Worm (Caenorhabditis elegans) whole organism, late embryonic: ENCODE measurements around the gene F44E7.3.

Experiments used
- C08G9.2 ChIP-seq: sonication (generic microtip); optimal IDR thresholded peaks from 2 replicates; lab custom pipeline; 2016; ENCODE audit warnings: mild to moderate bottlenecking, missing genetic modification characterization, moderate library complexity, missing compliant biosample characterization
- C38D4.7 ChIP-seq: fragments of 200-800 bp; sonication (Bioruptor generic); optimal IDR thresholded peaks from 2 replicates; lab custom pipeline; 2018; ENCODE audit warnings: mild to moderate bottlenecking, missing genetic modification characterization, moderate library complexity, missing compliant biosample characterization
- F13H6.1 ChIP-seq: sonication (generic microtip); optimal IDR thresholded peaks from 2 replicates; lab custom pipeline; 2016; ENCODE audit warnings: missing genetic modification characterization, missing compliant biosample characterization
- K02D7.2 ChIP-seq: sonication (generic microtip); optimal IDR thresholded peaks from 2 replicates; lab custom pipeline; 2017; ENCODE audit warnings: mild to moderate bottlenecking, missing genetic modification characterization, missing compliant biosample characterization
- K09A11.1 ChIP-seq: sonication (generic microtip); optimal IDR thresholded peaks from 2 replicates; lab custom pipeline; 2017; ENCODE audit warnings: antibody characterized with exemption, mild to moderate bottlenecking, missing genetic modification characterization, missing compliant biosample characterization; ENCODE audit not compliant: insufficient read depth
- ahr-1 ChIP-seq: sonication (generic microtip); optimal IDR thresholded peaks from 2 replicates; lab custom pipeline; 2016; ENCODE audit warnings: missing genetic modification characterization, missing compliant biosample characterization
- ama-1 ChIP-seq: fragments of 150-350 bp; optimal IDR thresholded peaks from 2 replicates; lab custom pipeline; 2014
- ceh-14 ChIP-seq: sonication (generic microtip); optimal IDR thresholded peaks from 2 replicates; lab custom pipeline; 2016; ENCODE audit warnings: missing genotype, missing genetic modification characterization, missing compliant biosample characterization
- ceh-22 ChIP-seq: sonication (generic microtip); optimal IDR thresholded peaks from 2 replicates; lab custom pipeline; 2017; ENCODE audit warnings: missing biosample characterization, missing genetic modification characterization
- ceh-31 ChIP-seq: sonication (generic microtip); optimal IDR thresholded peaks from 2 replicates; lab custom pipeline; 2016; ENCODE audit warnings: missing genetic modification characterization, missing compliant biosample characterization
- ceh-48 ChIP-seq: sonication (generic microtip); optimal IDR thresholded peaks from 2 replicates; lab custom pipeline; 2016; ENCODE audit warnings: missing genetic modification characterization, inconsistent platforms, missing compliant biosample characterization
- ceh-6 ChIP-seq: fragments of 200-800 bp; sonication (Bioruptor generic); optimal IDR thresholded peaks from 2 replicates; lab custom pipeline; 2018; ENCODE audit warnings: mild to moderate bottlenecking, missing genetic modification characterization, missing compliant biosample characterization
- dmd-4 ChIP-seq: sonication (generic microtip); optimal IDR thresholded peaks from 2 replicates; lab custom pipeline; 2016; ENCODE audit warnings: borderline replicate concordance, missing genetic modification characterization, missing compliant biosample characterization
- dve-1 ChIP-seq: sonication (generic microtip); optimal IDR thresholded peaks from 2 replicates; lab custom pipeline; 2017; ENCODE audit warnings: antibody characterized with exemption, mild to moderate bottlenecking, missing genetic modification characterization, missing compliant biosample characterization
- fkh-10 ChIP-seq: fragments of 150-350 bp; optimal IDR thresholded peaks from 2 replicates; lab custom pipeline; 2014; ENCODE audit warnings: missing biosample characterization, missing genetic modification reagents, missing genetic modification characterization
- gmeb-2 ChIP-seq: sonication (generic microtip); optimal IDR thresholded peaks from 2 replicates; lab custom pipeline; 2016; ENCODE audit warnings: missing genetic modification characterization, inconsistent platforms, missing compliant biosample characterization
- hlh-6 ChIP-seq: sonication (generic microtip); optimal IDR thresholded peaks from 2 replicates; lab custom pipeline; 2016; ENCODE audit warnings: missing genotype, missing genetic modification characterization, missing compliant biosample characterization
- nfya-1 ChIP-seq: sonication (generic microtip); optimal IDR thresholded peaks from 2 replicates; lab custom pipeline; 2017; ENCODE audit warnings: missing genetic modification characterization, mild to moderate bottlenecking, missing compliant biosample characterization, antibody characterized with exemption, moderate library complexity
- pag-3 ChIP-seq: sonication (generic microtip); optimal IDR thresholded peaks from 2 replicates; lab custom pipeline; 2016; ENCODE audit warnings: missing compliant biosample characterization, missing genetic modification characterization, borderline replicate concordance
- pat-9 ChIP-seq: fragments of 200-800 bp; sonication (Bioruptor generic); optimal IDR thresholded peaks from 2 replicates; lab custom pipeline; 2018; ENCODE audit warnings: mild to moderate bottlenecking, missing genetic modification characterization, moderate library complexity, missing compliant biosample characterization
- pax-1 ChIP-seq: fragments of 150-350 bp; optimal IDR thresholded peaks from 2 replicates; lab custom pipeline; 2014; ENCODE audit warnings: missing biosample characterization, missing genetic modification characterization
- pha-2 ChIP-seq: sonication (generic microtip); optimal IDR thresholded peaks from 2 replicates; lab custom pipeline; 2017; ENCODE audit warnings: mild to moderate bottlenecking, missing genetic modification characterization, missing compliant biosample characterization
- pha-4 ChIP-seq: fragments of 150-350 bp; optimal IDR thresholded peaks from 2 replicates; lab custom pipeline; 2018; ENCODE audit warnings: missing biosample characterization, missing genetic modification reagents, missing genetic modification characterization
- pqm-1 ChIP-seq: sonication (generic microtip); optimal IDR thresholded peaks from 2 replicates; lab custom pipeline; 2016; ENCODE audit warnings: missing genetic modification characterization, missing compliant biosample characterization
- ref-2 ChIP-seq: sonication (generic microtip); optimal IDR thresholded peaks from 2 replicates; lab custom pipeline; 2016; ENCODE audit warnings: missing genetic modification characterization, missing compliant biosample characterization
- sox-4 ChIP-seq: sonication (generic microtip); optimal IDR thresholded peaks from 2 replicates; lab custom pipeline; 2017; ENCODE audit warnings: mild to moderate bottlenecking, missing genetic modification characterization, inconsistent platforms, missing compliant biosample characterization
- syd-9 ChIP-seq: sonication (generic microtip); optimal IDR thresholded peaks from 2 replicates; lab custom pipeline; 2016; ENCODE audit warnings: mild to moderate bottlenecking, missing genetic modification characterization, moderate library complexity, missing compliant biosample characterization
- tbx-7 ChIP-seq: sonication (generic microtip); optimal IDR thresholded peaks from 2 replicates; lab custom pipeline; 2016; ENCODE audit warnings: missing genotype, missing genetic modification characterization, missing compliant biosample characterization
- ttx-3 ChIP-seq: sonication (generic microtip); optimal IDR thresholded peaks from 2 replicates; lab custom pipeline; 2016; ENCODE audit warnings: missing genetic modification reagents, missing genetic modification characterization, missing compliant biosample characterization
- unc-55 ChIP-seq: sonication (generic microtip); optimal IDR thresholded peaks from 2 replicates; lab custom pipeline; 2017; ENCODE audit warnings: missing biosample characterization, missing genetic modification reagents, missing genetic modification characterization
- unc-86 ChIP-seq: sonication (generic microtip); optimal IDR thresholded peaks from 2 replicates; lab custom pipeline; 2016; ENCODE audit warnings: missing genetic modification characterization, missing compliant biosample characterization

The F44E7.3 gene

ce11 chrV:5779984-5780383 lies 8.2 kb downstream of the F44E7.3 start:
- peak; percentile 21 for TF ChIP-seq unc-55 (GFP tag; lab: Kevin White, UChicago)
- TF ChIP-seq pat-9 (tag; lab: Kevin White, UChicago) = no peak
- TF ChIP-seq, all 69 proteins: peak for 1

DNA sequence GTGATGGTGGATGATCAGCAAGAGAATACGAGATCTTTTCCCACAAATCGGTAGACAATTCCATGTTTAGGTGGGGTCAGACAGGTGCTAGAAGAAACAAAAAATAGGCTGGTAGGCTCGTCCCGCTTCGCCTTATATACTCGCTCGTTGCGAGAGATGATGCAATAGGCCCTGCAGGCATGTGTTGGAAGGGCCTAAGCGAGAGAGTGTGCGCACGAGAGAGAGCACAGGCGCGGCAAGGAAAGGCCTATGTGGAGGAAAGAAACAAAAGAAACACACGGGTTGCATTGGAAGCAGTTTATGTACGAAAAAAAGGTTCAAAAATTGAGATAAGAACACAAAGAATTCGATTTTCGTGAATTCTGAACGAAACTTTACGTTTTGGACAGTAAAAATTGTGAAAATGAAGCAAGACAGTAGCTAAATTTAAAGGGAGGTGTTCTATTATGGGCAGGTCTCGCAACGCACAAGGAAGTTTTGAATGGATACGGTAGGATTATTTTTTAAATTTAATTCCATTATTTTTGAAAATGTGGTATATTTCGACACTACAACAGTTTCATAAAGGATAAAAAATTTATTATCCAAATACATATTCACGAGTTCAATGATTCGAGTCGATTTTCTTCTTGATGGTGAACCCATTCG lies 9.1 kb downstream of the F44E7.3 start, which contains the start of gene F44E7.5:
Gene F44E7.5 (minus strand): TSS at position 210 of the 648 bp plus-strand sequence.
- TF ChIP-seq ceh-31 (peak; percentile 52), nfya-1 (no peak)

- TF ChIP-seq dmd-4 (tag; lab: Kevin White, UChicago) (no peak), ceh-48 (tag; lab: Kevin White, UChicago) (no peak), pag-3 (tag; lab: Kevin White, UChicago) (no peak), C38D4.7 (no peak), fkh-10 (no peak), ceh-22 (tag; lab: Kevin White, UChicago) (no peak), pax-1 (no peak), ceh-14 (tag; lab: Kevin White, UChicago) (no peak), ttx-3 (tag; lab: Kevin White, UChicago) (no peak), ref-2 (tag; lab: Kevin White, UChicago) (no peak), pha-2 (tag; lab: Kevin White, UChicago) (no peak), pat-9 (tag; lab: Kevin White, UChicago) (no peak), gmeb-2 (tag; lab: Kevin White, UChicago) (no peak), unc-55 (GFP tag; lab: Kevin White, UChicago) (no peak), ceh-6 (GFP tag; lab: Kevin White, UChicago) (no peak), pqm-1 (no peak), K02D7.2 (tag; lab: Kevin White, UChicago) (no peak)
These were observed 10.9 kb downstream of the F44E7.3 start, which contains the start of gene fbxa-183 for ce11 chrV:5782687-5783086. TSS of gene fbxa-183 (minus strand) at chrV:5782787.

DNA sequence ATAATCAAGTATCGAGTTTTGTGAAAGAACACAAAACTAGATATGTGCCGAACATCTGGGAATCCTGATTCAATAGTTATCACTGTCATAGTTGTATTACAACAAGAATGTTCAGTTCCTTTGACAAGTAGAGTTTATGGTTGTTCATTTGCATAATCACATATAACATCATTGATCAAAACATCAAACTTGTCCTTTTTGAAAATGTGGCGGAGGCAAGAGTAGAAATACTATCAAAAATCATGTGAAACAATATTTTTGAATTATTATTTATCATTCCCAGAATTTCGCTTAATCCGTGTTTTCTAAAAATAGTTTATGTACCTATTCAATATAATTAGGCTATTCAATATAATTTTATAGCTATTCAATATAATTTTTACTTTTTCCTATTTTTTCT lies 13.6 kb downstream of the F44E7.3 start, which contains the start of gene F44E7.7:
Gene F44E7.7 (minus strand): TSS at position 101 of the 400 bp plus-strand sequence.
- TF ChIP-seq ama-1 (lab: Kevin White, UChicago) = no peak
- TF ChIP-seq, all 69 proteins: peak for 0

ce11 chrV:5788650-5789049 lies 16.9 kb downstream of the F44E7.3 start:
- TF ChIP-seq hlh-6 (tag; lab: Kevin White, UChicago) (no peak), dve-1 (tag; lab: Kevin White, UChicago) (no peak), pha-4 (no peak), ttx-3 (tag; lab: Kevin White, UChicago) (no peak), nfya-1 (no peak), F13H6.1 (tag; lab: Kevin White, UChicago) (no peak), unc-86 (no peak), C08G9.2 (tag; lab: Kevin White, UChicago) (no peak), syd-9 (tag; lab: Kevin White, UChicago) (no peak), tbx-7 (tag; lab: Kevin White, UChicago) (no peak), pqm-1 (no peak), dmd-4 (tag; lab: Kevin White, UChicago) (no peak), sox-4 (no peak), K02D7.2 (tag; lab: Kevin White, UChicago) (no peak), ahr-1 (tag; lab: Kevin White, UChicago) (no peak), K09A11.1 (no peak)
